Worm (Caenorhabditis elegans) whole organism, late embryonic: ENCODE measurements around the gene D2023.3.
A peak's percentile ranks its signal among the peaks of the same experiment; 100 is the strongest.

Experiments
- K02D7.2 ChIP-seq: sonication (generic microtip); optimal IDR thresholded peaks from 2 replicates; lab custom pipeline; 2017; ENCODE audit warnings: mild to moderate bottlenecking, missing genetic modification characterization, missing compliant biosample characterization
- ceh-18 ChIP-seq: sonication (generic microtip); optimal IDR thresholded peaks from 2 replicates; lab custom pipeline; 2016; ENCODE audit warnings: missing genetic modification characterization, missing compliant biosample characterization
- ceh-24 ChIP-seq: sonication (generic microtip); optimal IDR thresholded peaks from 2 replicates; lab custom pipeline; 2016; ENCODE audit warnings: mild to moderate bottlenecking, missing genetic modification characterization, missing compliant biosample characterization
- pha-2 ChIP-seq: sonication (generic microtip); optimal IDR thresholded peaks from 2 replicates; lab custom pipeline; 2017; ENCODE audit warnings: mild to moderate bottlenecking, missing genetic modification characterization, missing compliant biosample characterization
- pha-4 ChIP-seq: fragments of 150-350 bp; optimal IDR thresholded peaks from 2 replicates; lab custom pipeline; 2018; ENCODE audit warnings: missing biosample characterization, missing genetic modification reagents, missing genetic modification characterization

ce11 chrV:11764373-11764954 is 47.4 kb downstream of the D2023.3 start, which contains the start of the genes F55A11.1 and syx-5:
- TF ChIP-seq K02D7.2 (tag; lab: Kevin White, UChicago), result no peak
- no peak for TF ChIP-seq pha-4 (tag; lab: Kevin White, UChicago)
- no peak for TF ChIP-seq ceh-24 (tag; lab: Kevin White, UChicago)
- no peak for TF ChIP-seq pha-2 (tag; lab: Kevin White, UChicago)
- peak; percentile 22 for TF ChIP-seq ceh-18 (tag; lab: Kevin White, UChicago)
